Fruit fly (Drosophila melanogaster): ENCODE measurements around the gene CG10340.

Gene CG10340

dm6 chr3R:16649282-16649681 is 35.1 kb upstream of the CG10340 start:
- TF ChIP-seq rgr (GFP tag; optimal IDR thresholded peaks at IDR 0.05) (no peak), dsf (GFP tag; optimal IDR thresholded peaks at IDR 0.05; ENCODE audit: borderline replicate concordance) (no peak)

- TF ChIP-seq Myc (optimal IDR thresholded peaks at IDR 0.05) = peak; percentile 46
- TF ChIP-seq Jra (GFP tag; optimal IDR thresholded peaks at IDR 0.05) = peak; percentile 14
- TF ChIP-seq dsf (GFP tag; optimal IDR thresholded peaks at IDR 0.05; ENCODE audit: borderline replicate concordance) = no peak
Measured at dm6 chr3R:16647716-16648016, 33.5 kb upstream of the CG10340 start.

DNA sequence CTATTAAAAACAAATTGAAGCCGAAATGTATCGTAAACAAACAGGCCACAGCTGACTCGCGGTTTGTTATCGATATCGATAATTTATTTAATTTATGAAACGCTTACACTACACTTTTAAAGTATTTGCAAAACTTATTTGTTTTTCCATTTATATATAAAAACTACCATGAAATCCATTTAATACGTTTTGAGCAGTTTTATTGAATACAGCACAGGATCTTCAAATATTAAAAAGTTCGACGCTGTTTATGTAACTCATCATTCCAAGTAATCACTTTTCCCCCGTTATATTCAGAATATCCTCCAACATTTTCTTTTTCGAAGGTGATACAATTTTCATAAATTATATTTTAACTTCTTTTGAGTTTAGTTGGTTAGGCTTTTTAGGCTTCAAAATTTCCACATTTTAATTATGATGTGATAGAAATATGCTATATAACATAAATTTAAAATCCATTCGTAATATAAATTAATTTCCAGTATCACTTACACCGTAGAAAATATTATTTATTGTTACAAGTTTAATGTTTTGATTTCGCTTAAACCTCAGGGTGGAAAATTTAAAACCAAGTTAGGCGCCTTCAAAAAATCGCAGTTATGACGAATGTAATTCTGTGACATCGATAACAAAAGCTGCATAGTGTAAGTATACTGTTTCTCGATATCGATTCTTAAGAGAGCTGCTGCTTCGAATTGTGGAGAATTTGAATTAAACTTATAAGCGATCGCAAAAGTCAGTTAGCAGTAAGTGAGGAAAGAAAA is 32.9 kb upstream of the CG10340 start, which contains the start of the genes CG10324 and CCT3:
Gene CG10324 (minus strand): TSS at position 53 of the 764 bp plus-strand sequence.
Gene CCT3 (plus strand): TSS at position 654 of the 764 bp plus-strand sequence.
- TF ChIP-seq GATAd (GFP tag; optimal IDR thresholded peaks at IDR 0.05) (no peak), CG9705 (GFP tag; optimal IDR thresholded peaks at IDR 0.05) (peak; percentile 69), HLH106 (tag; optimal IDR thresholded peaks at IDR 0.05) (peak; percentile 77), sv (GFP tag; optimal IDR thresholded peaks at IDR 0.05) (peak; percentile 52), N (GFP tag; optimal IDR thresholded peaks at IDR 0.05) (peak; percentile 78), Rel (GFP tag; optimal IDR thresholded peaks at IDR 0.05) (no peak), Rel (tag; optimal IDR thresholded peaks at IDR 0.05) (peak; percentile 27), ey (GFP tag; optimal IDR thresholded peaks at IDR 0.05) (peak; percentile 49), psq (GFP tag; optimal IDR thresholded peaks at IDR 0.05) (peak; percentile 6), OdsH (GFP tag; optimal IDR thresholded peaks at IDR 0.05) (peak; percentile 13), CrebA (GFP tag; optimal IDR thresholded peaks at IDR 0.05; ENCODE audit: borderline replicate concordance) (no peak), Sp1 (GFP tag; optimal IDR thresholded peaks at IDR 0.05) (peak; percentile 68)

DNA sequence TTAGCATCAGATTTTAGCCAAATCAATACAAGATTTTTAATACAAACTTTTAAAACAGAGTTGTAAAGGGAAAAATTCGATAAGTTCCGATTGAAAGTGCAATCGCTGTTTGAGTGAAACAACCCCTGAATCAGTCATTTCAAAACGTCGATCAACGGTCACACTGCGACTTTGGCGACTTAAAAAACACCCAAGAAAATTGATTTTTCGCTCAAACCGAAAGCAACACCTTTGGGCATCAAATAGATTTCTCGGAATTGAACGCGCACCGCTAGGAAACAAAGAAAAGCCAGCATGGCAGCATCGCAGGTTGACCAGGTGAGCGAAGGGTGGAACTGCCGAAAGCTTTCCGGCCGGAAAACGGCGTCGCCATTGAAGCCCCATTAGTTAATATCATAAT is 29.4 kb upstream of the CG10340 start, which contains the start of gene Arl6IP1:
Gene Arl6IP1 (plus strand): TSS at position 15 of the 400 bp plus-strand sequence.
- no peak for TF ChIP-seq Rel (GFP tag; optimal IDR thresholded peaks at IDR 0.05)
- TF ChIP-seq Rel (tag; optimal IDR thresholded peaks at IDR 0.05) = no peak
- TF ChIP-seq Myc (optimal IDR thresholded peaks at IDR 0.05) = no peak
- TF ChIP-seq br (GFP tag; optimal IDR thresholded peaks at IDR 0.05) = no peak
- no peak for TF ChIP-seq Hr78 (GFP tag; optimal IDR thresholded peaks at IDR 0.05)
- TF ChIP-seq tai (GFP tag; optimal IDR thresholded peaks at IDR 0.05) = no peak
- TF ChIP-seq woc (GFP tag; optimal IDR thresholded peaks at IDR 0.05) = no peak
- TF ChIP-seq Jra (GFP tag; optimal IDR thresholded peaks at IDR 0.05) = no peak
- no peak for TF ChIP-seq dl (GFP tag; optimal IDR thresholded peaks at IDR 0.05; ENCODE audit: insufficient read depth in 1 of 2, partially characterized antibody in 2 of 2)
- no peak for TF ChIP-seq dsf (GFP tag; optimal IDR thresholded peaks at IDR 0.05; ENCODE audit: borderline replicate concordance)
- TF ChIP-seq sage (GFP tag; optimal IDR thresholded peaks at IDR 0.05) = no peak
- no peak for TF ChIP-seq CrebA (GFP tag; optimal IDR thresholded peaks at IDR 0.05; ENCODE audit: borderline replicate concordance)
- no peak for TF ChIP-seq Abd-B (GFP tag; optimal IDR thresholded peaks at IDR 0.05)
- no peak for TF ChIP-seq CG32264 (GFP tag; optimal IDR thresholded peaks at IDR 0.05)
- TF ChIP-seq Sp1 (GFP tag; optimal IDR thresholded peaks at IDR 0.05) = no peak
- TF ChIP-seq Hr83 (GFP tag; optimal IDR thresholded peaks at IDR 0.05; ENCODE audit: poor library complexity, severe bottlenecking) = no peak
- TF ChIP-seq Dif (GFP tag; optimal IDR thresholded peaks at IDR 0.05; ENCODE audit: partially characterized antibody) = no peak

DNA sequence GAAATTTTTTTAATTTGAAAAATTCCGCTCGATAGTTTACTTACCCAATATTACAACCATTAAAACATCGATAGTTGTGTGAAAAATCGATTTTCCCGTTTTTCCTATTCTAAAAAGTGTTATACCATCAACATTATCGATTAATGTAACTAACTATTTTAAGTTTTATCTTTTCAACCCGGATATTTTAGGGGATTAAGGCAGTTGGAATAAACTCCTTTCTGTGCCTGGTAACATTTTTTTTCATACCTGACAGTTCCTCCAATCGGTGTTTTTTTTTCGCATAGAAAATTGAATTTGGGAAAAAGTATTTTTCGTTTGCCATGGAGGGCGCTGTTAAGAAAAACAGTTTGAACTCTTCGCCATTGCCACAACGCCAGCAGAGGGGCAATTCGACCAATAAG is 25.8 kb upstream of the CG10340 start, which contains the start of gene nonA-l:
Gene nonA-l (plus strand): TSS at position 201 of the 404 bp plus-strand sequence.
- no peak for TF ChIP-seq lola (GFP tag; optimal IDR thresholded peaks at IDR 0.05)
- no peak for TF ChIP-seq br (GFP tag; optimal IDR thresholded peaks at IDR 0.05)
- TF ChIP-seq sage (GFP tag; optimal IDR thresholded peaks at IDR 0.05) = no peak
- TF ChIP-seq dmrt93B (GFP tag; optimal IDR thresholded peaks at IDR 0.05) = no peak
- no peak for TF ChIP-seq sv (GFP tag; optimal IDR thresholded peaks at IDR 0.05)
- TF ChIP-seq brk (GFP tag; optimal IDR thresholded peaks at IDR 0.05) = no peak
- TF ChIP-seq CrebA (GFP tag; optimal IDR thresholded peaks at IDR 0.05; ENCODE audit: borderline replicate concordance) = no peak
- no peak for TF ChIP-seq Vsx2 (GFP tag; optimal IDR thresholded peaks at IDR 0.05; ENCODE audit: partially characterized antibody)
- no peak for TF ChIP-seq fru (GFP tag; optimal IDR thresholded peaks at IDR 0.05)
